Worm (Caenorhabditis elegans): Measurements from ENCODE around the gene Y113G7B.12.

Gene Y113G7B.12

ce11 chrV:20241243-20241862 lies 28.9 kb upstream of the Y113G7B.12 start:
- TF ChIP-seq B0336.3 (GFP tag; IDR thresholded peaks at IDR 0.05) (0 out of 2 replicates have a peak, but pooled peaks have one; percentile 19), F10E7.11 (tag; optimal IDR thresholded peaks at IDR 0.05) (no peak), egrh-3 (GFP tag; IDR thresholded peaks at IDR 0.05) (peak; percentile 90), sea-2 (GFP tag; IDR thresholded peaks at IDR 0.05) (no peak), ztf-3 (GFP tag; optimal IDR thresholded peaks at IDR 0.05) (no peak), ztf-28 (GFP tag; IDR thresholded peaks at IDR 0.05) (0 out of 2 replicates have a peak, but pooled peaks have one; percentile 44), F33H1.4 (GFP tag; IDR thresholded peaks at IDR 0.05) (no peak), lin-26 (GFP tag; IDR thresholded peaks at IDR 0.05) (0 out of 2 replicates have a peak, but pooled peaks have one; percentile 18), hlh-26 (GFP tag; conservative IDR thresholded peaks at IDR 0.05) (no peak), lin-40 (tag; optimal IDR thresholded peaks at IDR 0.05) (no peak), fkh-3 (tag; optimal IDR thresholded peaks at IDR 0.05) (peak; percentile 62), zfh-2 (GFP tag; conservative IDR thresholded peaks at IDR 0.05) (peak; percentile 83), somi-1 (GFP tag; optimal IDR thresholded peaks at IDR 0.05) (no peak), Y56A3A.18 (GFP tag; IDR thresholded peaks at IDR 0.05) (no peak), chd-7 (tag; optimal IDR thresholded peaks at IDR 0.05) (peak; percentile 6), nfyb-1 (GFP tag; IDR thresholded peaks at IDR 0.05) (0 out of 2 replicates have a peak, but pooled peaks have one; percentile 18)

- no peak for TF ChIP-seq zim-3 (tag; optimal IDR thresholded peaks at IDR 0.05)
- no peak for TF ChIP-seq sea-2 (GFP tag; IDR thresholded peaks at IDR 0.05)
- TF ChIP-seq xnd-1 (tag; optimal IDR thresholded peaks at IDR 0.05): no peak
- TF ChIP-seq ceh-27 (GFP tag; optimal IDR thresholded peaks at IDR 0.05): no peak
- no peak for TF ChIP-seq repo-1 (tag; optimal IDR thresholded peaks at IDR 0.05)
- TF ChIP-seq ZK185.1 (tag; optimal IDR thresholded peaks at IDR 0.05; ENCODE audit: poor library complexity, severe bottlenecking): no peak
- no peak for TF ChIP-seq madf-3 (GFP tag; IDR thresholded peaks at IDR 0.05)
- TF ChIP-seq lin-40 (tag; optimal IDR thresholded peaks at IDR 0.05): no peak
- TF ChIP-seq ztf-18 (tag; optimal IDR thresholded peaks at IDR 0.05): no peak
- TF ChIP-seq hrde-1 (tag; optimal IDR thresholded peaks at IDR 0.05; ENCODE audit: borderline replicate concordance): no peak
- no peak for TF ChIP-seq nhr-120 (GFP tag; IDR thresholded peaks at IDR 0.05)
- no peak for TF ChIP-seq F57C9.4 (tag; optimal IDR thresholded peaks at IDR 0.05)
- TF ChIP-seq ztf-25 (GFP tag; IDR thresholded peaks at IDR 0.05): no peak
Observed at ce11 chrV:20237429-20237828, 24.9 kb upstream of the Y113G7B.12 start, which contains the start of gene sld-5. Gene sld-5 (minus strand): TSS chrV:20237745.

- no peak for TF ChIP-seq lin-54 (GFP tag; optimal IDR thresholded peaks at IDR 0.05)
- TF ChIP-seq mxl-1 (tag; optimal IDR thresholded peaks at IDR 0.05): no peak
- TF ChIP-seq gei-17 (GFP tag; optimal IDR thresholded peaks at IDR 0.05): no peak
- no peak for TF ChIP-seq F37B4.10 (GFP tag; IDR thresholded peaks at IDR 0.05)
- no peak for TF ChIP-seq lin-35 (GFP tag; optimal IDR thresholded peaks at IDR 0.05)
- no peak for TF ChIP-seq nfya-1 (tag; optimal IDR thresholded peaks at IDR 0.05; ENCODE audit: borderline replicate concordance, insufficient read depth)
Observed at ce11 chrV:20235231-20235630, 22.7 kb upstream of the Y113G7B.12 start.

ce11 chrV:20234439-20234838 lies 22.0 kb upstream of the Y113G7B.12 start:
- TF ChIP-seq D2030.7 (GFP tag; IDR thresholded peaks at IDR 0.05) (0 out of 2 replicates have a peak, but pooled peaks have one; percentile 8), nhr-179 (tag; optimal IDR thresholded peaks at IDR 0.05) (no peak), B0261.1 (tag; optimal IDR thresholded peaks at IDR 0.05) (peak; percentile 27), egrh-3 (GFP tag; IDR thresholded peaks at IDR 0.05) (no peak), B0336.3 (GFP tag; IDR thresholded peaks at IDR 0.05) (peak; percentile 44; the same call in 1 of the 2 replicates), atf-7 (tag; optimal IDR thresholded peaks at IDR 0.05) (no peak), lin-26 (GFP tag; IDR thresholded peaks at IDR 0.05) (peak; percentile 42; the same call in 1 of the 2 replicates), cebp-1 (GFP tag; IDR thresholded peaks at IDR 0.05) (no peak), cebp-1 (tag; optimal IDR thresholded peaks at IDR 0.05) (peak; percentile 21), tbp1 (GFP tag; optimal IDR thresholded peaks at IDR 0.05) (peak; percentile 65), ekl-4 (GFP tag; IDR thresholded peaks at IDR 0.05) (0 out of 2 replicates have a peak, but pooled peaks have one; percentile 37), nfyb-1 (GFP tag; IDR thresholded peaks at IDR 0.05) (peak; percentile 50), him-1 (tag; optimal IDR thresholded peaks at IDR 0.05) (peak; percentile 3), F37B4.10 (GFP tag; IDR thresholded peaks at IDR 0.05) (no peak), pbrm-1 (GFP tag; IDR thresholded peaks at IDR 0.05) (0 out of 2 replicates have a peak, but pooled peaks have one; percentile 14), F52B5.7 (tag; optimal IDR thresholded peaks at IDR 0.05) (peak; percentile 4), chd-7 (tag; optimal IDR thresholded peaks at IDR 0.05) (peak; percentile 57)
